Fruit fly (Drosophila melanogaster) whole organism, embryonic: ENCODE data around the gene TbCMF46.

ENCODE experiments used
- Ada2b ChIP-seq: fragments of 200-800 bp; sonication (Bioruptor generic); IDR thresholded peaks from 2 replicates; pipeline ENCODE4 v1.3.6; 2022; ENCODE audit warnings: missing biosample characterization, missing genetic modification characterization
- Asciz ChIP-seq: fragments of 200-800 bp; sonication (Bioruptor generic); optimal IDR thresholded peaks from 2 replicates; lab custom pipeline; 2017; ENCODE audit warnings: missing biosample characterization, mild to moderate bottlenecking, missing genetic modification characterization, missing genetic modification reagents
- Blimp-1 ChIP-seq: fragments of 200-800 bp; sonication (Bioruptor generic); optimal IDR thresholded peaks from 3 replicates; lab custom pipeline; 2018; ENCODE audit warnings: missing biosample characterization, missing genetic modification characterization, mild to moderate bottlenecking, moderate library complexity, missing genetic modification reagents
- CG10209 ChIP-seq: fragments of 200-800 bp; sonication (Bioruptor generic); optimal IDR thresholded peaks from 3 replicates; lab custom pipeline; 2017; ENCODE audit warnings: missing biosample characterization, mild to moderate bottlenecking, missing genetic modification characterization, missing genetic modification reagents
- CG10654 ChIP-seq: fragments of 200-800 bp; sonication (Bioruptor generic); optimal IDR thresholded peaks from 2 replicates; lab custom pipeline; 2016; ENCODE audit warnings: missing biosample characterization, missing genetic modification characterization
- CG11085 ChIP-seq: fragments of 200-800 bp; sonication (Bioruptor generic); IDR thresholded peaks from 2 replicates; pipeline ENCODE4 v1.3.6; 2022; ENCODE audit warnings: missing biosample characterization, missing genetic modification characterization
- CG11696 ChIP-seq: fragments of 200-800 bp; sonication (Bioruptor generic); IDR thresholded peaks from 2 replicates; pipeline ENCODE4 v1.3.6; 2022; ENCODE audit warnings: missing biosample characterization, missing genetic modification characterization
- CG13894 ChIP-seq: fragments of 200-800 bp; sonication (Bioruptor generic); optimal IDR thresholded peaks from 3 replicates; lab custom pipeline; 2018; ENCODE audit warnings: missing biosample characterization, mild to moderate bottlenecking, missing genetic modification characterization, moderate library complexity
- CG15073 ChIP-seq: fragments of 200-800 bp; sonication (Bioruptor generic); optimal IDR thresholded peaks from 2 replicates; lab custom pipeline; 2016; ENCODE audit warnings: missing biosample characterization, missing genetic modification characterization
- CG16813 ChIP-seq: fragments of 200-800 bp; sonication (Bioruptor generic); IDR thresholded peaks from 3 replicates; pipeline ENCODE4 v1.3.6; 2022; ENCODE audit warnings: missing biosample characterization, missing genetic modification characterization; ENCODE audit not compliant: partially characterized antibody
- CG17568 ChIP-seq: fragments of 200-800 bp; sonication (Bioruptor generic); optimal IDR thresholded peaks from 2 replicates; lab custom pipeline; 2018; ENCODE audit warnings: missing biosample characterization, mild to moderate bottlenecking, missing genetic modification characterization, moderate library complexity
- CG17612 ChIP-seq: fragments of 200-800 bp; sonication (Bioruptor generic); IDR thresholded peaks from 2 replicates; pipeline ENCODE4 v1.3.6; 2022; ENCODE audit warnings: missing biosample characterization, missing genetic modification characterization
- CG18262 ChIP-seq: fragments of 200-800 bp; optimal IDR thresholded peaks from 3 replicates; lab custom pipeline; 2019; ENCODE audit warnings: missing biosample characterization, mild to moderate bottlenecking, missing genetic modification characterization, moderate library complexity
- CG2202 ChIP-seq: fragments of 200-800 bp; sonication (Bioruptor generic); optimal IDR thresholded peaks from 2 replicates; lab custom pipeline; 2018; ENCODE audit warnings: missing biosample characterization, mild to moderate bottlenecking, missing genetic modification characterization
- CG2712 ChIP-seq: fragments of 200-800 bp; optimal IDR thresholded peaks from 3 replicates; lab custom pipeline; 2019; ENCODE audit warnings: missing biosample characterization, mild to moderate bottlenecking, missing genetic modification characterization, moderate library complexity
- CG4404 ChIP-seq: fragments of 200-800 bp; sonication (Bioruptor generic); IDR thresholded peaks from 2 replicates; pipeline ENCODE4 v1.3.6; 2022; ENCODE audit warnings: missing biosample characterization, missing genetic modification characterization
- CG6689 ChIP-seq: fragments of 200-800 bp; sonication (Bioruptor generic); IDR thresholded peaks from 2 replicates; pipeline ENCODE4 v1.3.6; 2022; ENCODE audit warnings: missing biosample characterization, missing genetic modification characterization
- CG6813 ChIP-seq: fragments of 200-800 bp; sonication (Bioruptor generic); optimal IDR thresholded peaks from 2 replicates; lab custom pipeline; 2017; ENCODE audit warnings: missing biosample characterization, missing genetic modification characterization, mild to moderate bottlenecking, moderate library complexity, missing genetic modification reagents
- CG8290 ChIP-seq, 3 experiments: fragments of 200-800 bp; sonication (Bioruptor generic); optimal IDR thresholded peaks; 2 replicates each; lab custom pipeline; 2016 to 2019; ENCODE audit warnings: missing biosample characterization in 3 of 3, missing genetic modification characterization in 3 of 3, mild to moderate bottlenecking in 2 of 3, moderate library complexity in 1 of 3
- CG9215 ChIP-seq: fragments of 200-800 bp; sonication (Bioruptor generic); IDR thresholded peaks from 2 replicates; pipeline ENCODE4 v1.3.6; 2022; ENCODE audit warnings: missing biosample characterization, missing genetic modification characterization
- D19B ChIP-seq: fragments of 200-800 bp; sonication (Bioruptor generic); optimal IDR thresholded peaks from 2 replicates; lab custom pipeline; 2017; ENCODE audit warnings: missing biosample characterization, mild to moderate bottlenecking, missing genetic modification characterization
- Dip3 ChIP-seq: fragments of 200-800 bp; sonication (Bioruptor generic); optimal IDR thresholded peaks from 3 replicates; lab custom pipeline; 2016; ENCODE audit warnings: missing biosample characterization, missing genetic modification characterization
- Doc2 ChIP-seq: fragments of 200-800 bp; sonication (Bioruptor generic); IDR thresholded peaks from 2 replicates; pipeline ENCODE4 v1.3.6; 2022; ENCODE audit warnings: missing biosample characterization, missing genetic modification characterization
- E2f2 ChIP-seq: fragments of 200-800 bp; sonication (Bioruptor generic); IDR thresholded peaks from 2 replicates; pipeline ENCODE4 v1.3.6; 2022; ENCODE audit warnings: missing biosample characterization, missing genetic modification characterization
- GATAe ChIP-seq: fragments of 200-800 bp; sonication (Bioruptor generic); conservative IDR thresholded peaks from 2 replicates; pipeline ENCODE4 v1.3.6; 2022; ENCODE audit warnings: missing biosample characterization, missing genetic modification characterization
- Gug ChIP-seq: fragments of 200-800 bp; sonication (Bioruptor generic); IDR thresholded peaks from 4 replicates; pipeline ENCODE4 v1.3.6; 2022; ENCODE audit warnings: missing biosample characterization, missing genetic modification characterization
- HLH4C ChIP-seq: fragments of 200-800 bp; sonication (Bioruptor generic); IDR thresholded peaks from 3 replicates; pipeline ENCODE4 v1.3.6; 2022; ENCODE audit warnings: missing biosample characterization, missing genetic modification characterization; ENCODE audit not compliant: partially characterized antibody
- Med ChIP-seq: fragments of 200-800 bp; sonication (Bioruptor generic); peaks from one replicate; lab custom pipeline; 2016; ENCODE audit warnings: missing biosample characterization, missing genetic modification characterization, mild to moderate bottlenecking, inconsistent platforms, moderate library complexity
- Mrtf ChIP-seq: fragments of 200-800 bp; sonication (Bioruptor generic); IDR thresholded peaks from 3 replicates; pipeline ENCODE4 v1.3.6; 2022; ENCODE audit warnings: missing biosample characterization, missing genetic modification characterization
- Nf-YB ChIP-seq: fragments of 200-800 bp; sonication (Bioruptor generic); optimal IDR thresholded peaks from 3 replicates; lab custom pipeline; 2019; ENCODE audit warnings: missing biosample characterization, mild to moderate bottlenecking, missing genetic modification characterization, moderate library complexity
- Nf-YC ChIP-seq: fragments of 200-800 bp; optimal IDR thresholded peaks from 3 replicates; lab custom pipeline; 2019; ENCODE audit warnings: missing biosample characterization, mild to moderate bottlenecking, missing genetic modification characterization, moderate library complexity
- ab ChIP-seq: fragments of 200-800 bp; sonication (Bioruptor generic); optimal IDR thresholded peaks from 2 replicates; lab custom pipeline; 2016; ENCODE audit warnings: missing biosample characterization, missing genetic modification characterization
- al ChIP-seq: fragments of 200-800 bp; sonication (Bioruptor generic); IDR thresholded peaks from 2 replicates; pipeline ENCODE4 v1.3.6; 2022; ENCODE audit warnings: missing biosample characterization, missing genetic modification characterization
- caup ChIP-seq: fragments of 200-800 bp; sonication (Bioruptor generic); optimal IDR thresholded peaks from 3 replicates; lab custom pipeline; 2017; ENCODE audit warnings: missing biosample characterization, mild to moderate bottlenecking, missing genetic modification characterization, moderate library complexity; ENCODE audit not compliant: severe bottlenecking
- crc ChIP-seq: fragments of 200-800 bp; sonication (Bioruptor generic); optimal IDR thresholded peaks from 2 replicates; lab custom pipeline; 2016; ENCODE audit warnings: missing biosample characterization, missing genetic modification characterization
- grn ChIP-seq: fragments of 200-800 bp; sonication (Bioruptor generic); optimal IDR thresholded peaks from 3 replicates; lab custom pipeline; 2017; ENCODE audit warnings: missing biosample characterization, missing genetic modification characterization
- kay ChIP-seq: fragments of 200-800 bp; sonication (Bioruptor generic); optimal IDR thresholded peaks from 2 replicates; lab custom pipeline; 2016; ENCODE audit warnings: missing biosample characterization, missing genetic modification characterization
- maf-S ChIP-seq: fragments of 200-800 bp; sonication (Bioruptor generic); optimal IDR thresholded peaks from 2 replicates; lab custom pipeline; 2016; ENCODE audit warnings: missing biosample characterization, missing genetic modification characterization
- mirr ChIP-seq: fragments of 200-800 bp; sonication (Bioruptor generic); optimal IDR thresholded peaks from 3 replicates; lab custom pipeline; 2018; ENCODE audit warnings: missing biosample characterization, mild to moderate bottlenecking, missing genetic modification characterization
- nau ChIP-seq: fragments of 200-800 bp; sonication (Bioruptor generic); optimal IDR thresholded peaks from 3 replicates; lab custom pipeline; 2017; ENCODE audit warnings: missing biosample characterization, mild to moderate bottlenecking, missing genetic modification characterization, missing genetic modification reagents
- onecut ChIP-seq: fragments of 200-800 bp; sonication (Bioruptor generic); IDR thresholded peaks from 2 replicates; pipeline ENCODE4 v1.3.6; 2022; ENCODE audit warnings: missing biosample characterization, missing genetic modification characterization
- ro ChIP-seq: fragments of 200-800 bp; sonication (Bioruptor generic); IDR thresholded peaks from 2 replicates; pipeline ENCODE4 v1.3.6; 2022; ENCODE audit warnings: missing biosample characterization, missing genetic modification characterization
- sd ChIP-seq: fragments of 200-800 bp; sonication (Bioruptor generic); optimal IDR thresholded peaks from 3 replicates; lab custom pipeline; 2018; ENCODE audit warnings: missing biosample characterization, mild to moderate bottlenecking, missing genetic modification characterization, moderate library complexity
- sob ChIP-seq: fragments of 200-800 bp; sonication (Bioruptor generic); IDR thresholded peaks from 2 replicates; pipeline ENCODE4 v1.3.6; 2022; ENCODE audit warnings: missing biosample characterization, missing genetic modification characterization
- stc ChIP-seq: fragments of 200-800 bp; sonication (Bioruptor generic); IDR thresholded peaks from 2 replicates; pipeline ENCODE4 v1.3.6; 2022; ENCODE audit warnings: missing biosample characterization, missing genetic modification characterization
- stwl ChIP-seq: fragments of 200-800 bp; sonication (Bioruptor generic); optimal IDR thresholded peaks from 3 replicates; lab custom pipeline; 2018; ENCODE audit warnings: missing biosample characterization, mild to moderate bottlenecking, missing genetic modification characterization, moderate library complexity
- sug ChIP-seq: fragments of 200-800 bp; optimal IDR thresholded peaks from 2 replicates; lab custom pipeline; 2019; ENCODE audit warnings: missing biosample characterization, mild to moderate bottlenecking, missing genetic modification characterization, moderate library complexity
- trh ChIP-seq: fragments of 200-800 bp; sonication (Bioruptor generic); optimal IDR thresholded peaks from 2 replicates; lab custom pipeline; 2016; ENCODE audit warnings: missing biosample characterization, missing genetic modification characterization
- unpg ChIP-seq: fragments of 200-800 bp; sonication (Bioruptor generic); optimal IDR thresholded peaks from 3 replicates; lab custom pipeline; 2018; ENCODE audit warnings: missing biosample characterization, mild to moderate bottlenecking, missing genetic modification characterization, moderate library complexity

TbCMF46 gene

dm6 chr2L:9907320-9908256 lies 17.1 kb downstream of the TbCMF46 start (continued):
- TF ChIP-seq Dip3 (GFP tag; lab: Kevin White, UChicago) (no peak), Med (peak; percentile 86), CG11696 (GFP tag; lab: Robert Waterston, UW) (no peak), onecut (GFP tag; lab: Robert Waterston, UW) (no peak; the same call in 1 of the 2 replicates), CG15073 (GFP tag; lab: Kevin White, UChicago) (no peak), ab (GFP tag; lab: Kevin White, UChicago) (no peak), CG10654 (GFP tag; lab: Kevin White, UChicago) (no peak), sob (GFP tag; lab: Robert Waterston, UW) (no peak), Nf-YC (peak; percentile 48), nau (GFP tag; lab: Kevin White, UChicago) (peak; percentile 30), CG2712 (tag; lab: Kevin White, UChicago) (peak; percentile 18), Blimp-1 (no peak), crc (GFP tag; lab: Kevin White, UChicago) (no peak), grn (GFP tag; lab: Kevin White, UChicago) (peak; percentile 14), Gug (GFP tag; lab: Robert Waterston, UW) (no peak), maf-S (GFP tag; lab: Kevin White, UChicago) (no peak), D19B (GFP tag; lab: Kevin White, UChicago) (peak; percentile 73), Asciz (GFP tag; lab: Kevin White, UChicago) (no peak), CG6689 (GFP tag; lab: Robert Waterston, UW) (no peak), CG2202 (tag; lab: Kevin White, UChicago) (no peak), CG18262 (tag; lab: Kevin White, UChicago) (no peak), CG16813 (GFP tag; lab: Robert Waterston, UW) (no peak), Nf-YB (GFP tag; lab: Kevin White, UChicago) (peak; percentile 33), al (GFP tag; lab: Robert Waterston, UW) (no peak), mirr (GFP tag; lab: Kevin White, UChicago) (peak; percentile 42), Doc2 (GFP tag; lab: Robert Waterston, UW) (no peak), Ada2b (GFP tag; lab: Robert Waterston, UW) (0 out of 2 replicates have a peak, but pooled peaks have one; percentile 4), CG9215 (GFP tag; lab: Robert Waterston, UW) (no peak), GATAe (GFP tag; lab: Robert Waterston, UW) (no peak), trh (GFP tag; lab: Kevin White, UChicago) (no peak), sd (peak; percentile 40), CG17568 (GFP tag; lab: Kevin White, UChicago) (no peak), CG8290 (GFP tag; optimal IDR thresholded peaks at IDR 0.05; lab: Kevin White, UChicago) (no peak), CG8290 (tag; optimal IDR thresholded peaks at IDR 0.05; lab: Kevin White, UChicago) (peak in 1 of 2 experiments; percentile 56), sug (tag; lab: Kevin White, UChicago) (no peak), CG17612 (GFP tag; lab: Robert Waterston, UW) (no peak), stwl (tag; lab: Kevin White, UChicago) (no peak), Mrtf (no peak), kay (GFP tag; lab: Kevin White, UChicago) (peak; percentile 8), caup (GFP tag; lab: Kevin White, UChicago) (peak; percentile 11), ro (GFP tag; lab: Robert Waterston, UW) (no peak), CG4404 (no peak), E2f2 (GFP tag; lab: Robert Waterston, UW) (no peak), CG13894 (peak; percentile 0), HLH4C (GFP tag; lab: Robert Waterston, UW) (no peak), unpg (GFP tag; lab: Kevin White, UChicago) (no peak), CG10209 (no peak), CG6813 (GFP tag; lab: Kevin White, UChicago) (no peak), stc (GFP tag; lab: Robert Waterston, UW) (no peak), CG11085 (GFP tag; lab: Robert Waterston, UW) (no peak)
